Worm (Caenorhabditis elegans) whole organism, young adult: ENCODE measurements around the gene srlf-10.

ENCODE experiments used
- C17E4.6 ChIP-seq: fragments of 200-800 bp; sonication (Bioruptor generic); IDR thresholded peaks from 2 replicates; pipeline ENCODE4 v1.3.6; 2022; ENCODE audit warnings: missing genetic modification reagents, missing genetic modification characterization, missing compliant biosample characterization
- F10E7.11 ChIP-seq: sonication (generic microtip); optimal IDR thresholded peaks from 2 replicates; lab custom pipeline; 2017; ENCODE audit warnings: mild to moderate bottlenecking, missing genetic modification characterization, moderate library complexity, missing compliant biosample characterization
- F52B5.7 ChIP-seq: sonication (generic microtip); optimal IDR thresholded peaks from 2 replicates; lab custom pipeline; 2016; ENCODE audit warnings: mild to moderate bottlenecking, missing genetic modification characterization, missing compliant biosample characterization
- F57A8.1 ChIP-seq: fragments of 200-800 bp; sonication (Bioruptor generic); optimal IDR thresholded peaks from 2 replicates; lab custom pipeline; 2018; ENCODE audit warnings: mild to moderate bottlenecking, missing genetic modification characterization, moderate library complexity, missing compliant biosample characterization
- K11D2.4 ChIP-seq: fragments of 200-800 bp; sonication (Bioruptor generic); IDR thresholded peaks from 2 replicates; pipeline ENCODE4 v1.3.6; 2022; ENCODE audit warnings: missing genetic modification reagents, missing genetic modification characterization, missing compliant biosample characterization
- T07F8.4 ChIP-seq: sonication (generic microtip); optimal IDR thresholded peaks from 2 replicates; lab custom pipeline; 2016; ENCODE audit warnings: mild to moderate bottlenecking, missing genetic modification characterization, moderate library complexity, missing compliant biosample characterization
- Y53F4B.3 ChIP-seq: fragments of 200-800 bp; sonication (Bioruptor generic); IDR thresholded peaks from 2 replicates; pipeline ENCODE4 v1.3.6; 2022; ENCODE audit warnings: missing genetic modification reagents, missing genetic modification characterization, missing compliant biosample characterization
- Y53G8AR.9 ChIP-seq: fragments of 200-800 bp; sonication (Bioruptor generic); conservative IDR thresholded peaks from 2 replicates; pipeline ENCODE4 v1.3.6; 2022; ENCODE audit warnings: missing genetic modification reagents, missing genetic modification characterization, missing compliant biosample characterization
- Y56A3A.18 ChIP-seq: fragments of 200-800 bp; sonication (Bioruptor generic); IDR thresholded peaks from 2 replicates; pipeline ENCODE4 v1.3.6; 2022; ENCODE audit warnings: missing genetic modification reagents, missing genetic modification characterization, missing compliant biosample characterization
- Y79H2A.3 ChIP-seq: fragments of 200-800 bp; sonication (Bioruptor generic); conservative IDR thresholded peaks from 2 replicates; pipeline ENCODE4 v1.3.6; 2022; ENCODE audit warnings: missing genetic modification reagents, missing genetic modification characterization, missing compliant biosample characterization
- ZK185.1 ChIP-seq: sonication (generic microtip); optimal IDR thresholded peaks from 2 replicates; lab custom pipeline; 2016; ENCODE audit warnings: mild to moderate bottlenecking, missing genetic modification characterization, missing compliant biosample characterization; ENCODE audit not compliant: poor library complexity, severe bottlenecking
- akir-1 ChIP-seq: fragments of 200-800 bp; sonication (Bioruptor generic); optimal IDR thresholded peaks from 2 replicates; lab custom pipeline; 2018; ENCODE audit warnings: mild to moderate bottlenecking, missing genetic modification characterization, moderate library complexity, missing compliant biosample characterization
- attf-6 ChIP-seq: fragments of 200-800 bp; sonication (Bioruptor generic); IDR thresholded peaks from 2 replicates; pipeline ENCODE4 v1.3.6; 2022; ENCODE audit warnings: missing genetic modification reagents, missing genetic modification characterization, missing compliant biosample characterization
- bed-1 ChIP-seq: fragments of 200-800 bp; sonication (Bioruptor generic); IDR thresholded peaks from 2 replicates; pipeline ENCODE4 v1.3.6; 2022; ENCODE audit warnings: missing genetic modification reagents, missing genetic modification characterization, missing compliant biosample characterization
- bed-2 ChIP-seq: fragments of 200-800 bp; sonication (Bioruptor generic); IDR thresholded peaks from 2 replicates; pipeline ENCODE4 v1.3.6; 2022; ENCODE audit warnings: missing genetic modification reagents, missing genetic modification characterization, missing compliant biosample characterization
- ceh-91 ChIP-seq: fragments of 200-800 bp; sonication (Bioruptor generic); IDR thresholded peaks from 2 replicates; pipeline ENCODE4 v1.3.6; 2022; ENCODE audit warnings: missing genetic modification reagents, missing genetic modification characterization, missing compliant biosample characterization
- dpl-1 ChIP-seq: fragments of 150-350 bp; optimal IDR thresholded peaks from 2 replicates; lab custom pipeline; 2014; ENCODE audit warnings: missing biosample characterization, missing genetic modification reagents, missing genetic modification characterization
- egl-18 ChIP-seq: fragments of 200-800 bp; sonication (Bioruptor generic); IDR thresholded peaks from 2 replicates; pipeline ENCODE4 v1.3.6; 2022; ENCODE audit warnings: missing genetic modification reagents, missing genetic modification characterization, missing compliant biosample characterization
- egrh-3 ChIP-seq: fragments of 200-800 bp; sonication (Bioruptor generic); IDR thresholded peaks from 2 replicates; pipeline ENCODE4 v1.3.6; 2022; ENCODE audit warnings: missing genetic modification reagents, missing genetic modification characterization, missing compliant biosample characterization
- fkh-3 ChIP-seq: sonication (generic microtip); optimal IDR thresholded peaks from 2 replicates; lab custom pipeline; 2016; ENCODE audit warnings: mild to moderate bottlenecking, missing genetic modification characterization, missing compliant biosample characterization
- him-1 ChIP-seq: sonication (generic microtip); optimal IDR thresholded peaks from 2 replicates; lab custom pipeline; 2016; ENCODE audit warnings: missing genotype, missing genetic modification reagents, missing genetic modification characterization, missing compliant biosample characterization
- hlh-26 ChIP-seq: fragments of 200-800 bp; sonication (Bioruptor generic); conservative IDR thresholded peaks from 2 replicates; pipeline ENCODE4 v1.3.6; 2022; ENCODE audit warnings: missing genetic modification reagents, missing genetic modification characterization, missing compliant biosample characterization
- hmg-1.2 ChIP-seq: fragments of 200-800 bp; sonication (Bioruptor generic); IDR thresholded peaks from 2 replicates; pipeline ENCODE4 v1.3.6; 2022; ENCODE audit warnings: missing genetic modification reagents, missing genetic modification characterization, missing compliant biosample characterization
- hrde-1 ChIP-seq: sonication (generic microtip); optimal IDR thresholded peaks from 2 replicates; lab custom pipeline; 2016; ENCODE audit warnings: missing genetic modification characterization, mild to moderate bottlenecking, missing compliant biosample characterization, moderate library complexity, missing genotype, missing genetic modification reagents, borderline replicate concordance
- lag-1 ChIP-seq: fragments of 200-800 bp; sonication (Bioruptor generic); IDR thresholded peaks from 2 replicates; pipeline ENCODE4 v1.3.6; 2022; ENCODE audit warnings: missing genetic modification reagents, missing genetic modification characterization, missing compliant biosample characterization
- let-607 ChIP-seq, 2 experiments: fragments of 200-800 bp in 1 of 2; sonication (Bioruptor generic) in 1 of 2; sonication (generic microtip) in 1 of 2; optimal IDR thresholded peaks; 2 replicates each; lab custom pipeline; 2016 to 2018; ENCODE audit warnings: mild to moderate bottlenecking in 2 of 2, missing compliant biosample characterization in 2 of 2, missing genetic modification characterization in 2 of 2, moderate library complexity in 2 of 2, missing genotype in 1 of 2
- lsl-1 ChIP-seq: fragments of 200-800 bp; sonication (Bioruptor generic); optimal IDR thresholded peaks from 2 replicates; lab custom pipeline; 2018; ENCODE audit warnings: mild to moderate bottlenecking, missing genetic modification characterization, moderate library complexity, missing compliant biosample characterization
- madf-6 ChIP-seq: fragments of 200-800 bp; sonication (Bioruptor generic); IDR thresholded peaks from 2 replicates; pipeline ENCODE4 v1.3.6; 2022; ENCODE audit warnings: missing genetic modification reagents, missing genetic modification characterization, missing compliant biosample characterization
- madf-8 ChIP-seq: fragments of 200-800 bp; sonication (Bioruptor generic); conservative IDR thresholded peaks from 2 replicates; pipeline ENCODE4 v1.3.6; 2022; ENCODE audit warnings: missing genetic modification reagents, missing genetic modification characterization, missing compliant biosample characterization
- mes-4 ChIP-seq: sonication (generic microtip); optimal IDR thresholded peaks from 2 replicates; lab custom pipeline; 2016; ENCODE audit warnings: missing genotype, missing genetic modification characterization, missing compliant biosample characterization
- mxl-1 ChIP-seq: sonication (generic microtip); optimal IDR thresholded peaks from 2 replicates; lab custom pipeline; 2016; ENCODE audit warnings: missing genetic modification characterization, missing compliant biosample characterization
- nhr-179 ChIP-seq: sonication (generic microtip); optimal IDR thresholded peaks from 2 replicates; lab custom pipeline; 2016; ENCODE audit warnings: mild to moderate bottlenecking, missing genetic modification characterization, missing compliant biosample characterization
- nhr-80 ChIP-seq: sonication (generic microtip); optimal IDR thresholded peaks from 2 replicates; lab custom pipeline; 2016; ENCODE audit warnings: missing genetic modification characterization, missing compliant biosample characterization
- pha-4 ChIP-seq: fragments of 150-350 bp; sonication (generic microtip); optimal IDR thresholded peaks from 2 replicates; lab custom pipeline; 2014; ENCODE audit warnings: missing biosample characterization, missing genetic modification reagents, missing genetic modification characterization
- rec-8 ChIP-seq, 2 experiments: sonication (generic microtip); optimal IDR thresholded peaks; 2 replicates each; lab custom pipeline; 2016; ENCODE audit warnings: mild to moderate bottlenecking in 2 of 2, missing genetic modification characterization in 2 of 2, missing genetic modification reagents in 2 of 2, missing genotype in 2 of 2, missing biosample characterization in 1 of 2, missing compliant biosample characterization in 1 of 2, moderate library complexity in 1 of 2
- rpc-1 ChIP-seq, 2 experiments: fragments of 150-350 bp in 1 of 2; sonication (generic microtip) in 1 of 2; optimal IDR thresholded peaks; 2 replicates each; lab custom pipeline; 2014 to 2018; ENCODE audit warnings: missing biosample characterization in 1 of 2, missing genetic modification characterization in 1 of 2, missing genetic modification reagents in 1 of 2, missing genotype in 1 of 2
- sdz-38 ChIP-seq: sonication (generic microtip); optimal IDR thresholded peaks from 2 replicates; lab custom pipeline; 2016; ENCODE audit warnings: missing genotype, missing genetic modification characterization, missing compliant biosample characterization
- snpc-1.3 ChIP-seq: sonication (generic microtip); optimal IDR thresholded peaks from 2 replicates; lab custom pipeline; 2017; ENCODE audit warnings: missing genetic modification characterization, mild to moderate bottlenecking, missing compliant biosample characterization, antibody characterized with exemption, moderate library complexity, missing genotype, missing genetic modification reagents; ENCODE audit not compliant: insufficient read depth
- ztf-6 ChIP-seq: fragments of 200-800 bp; sonication (Bioruptor generic); IDR thresholded peaks from 2 replicates; pipeline ENCODE4 v1.3.6; 2022; ENCODE audit warnings: missing genetic modification reagents, missing genetic modification characterization, missing compliant biosample characterization

Gene srlf-10

ce11 chrIII:13380196-13380595 is 21.8 kb upstream of the srlf-10 start, which contains the start of gene T03F6.6:
T03F6.6 (minus strand) TSS chrIII:13380296.
- TF ChIP-seq ceh-91 (GFP tag; lab: Robert Waterston, UW) (no peak), Y53G8AR.9 (GFP tag; lab: Robert Waterston, UW) (no peak), akir-1 (GFP tag; lab: Kevin White, UChicago) (no peak), F10E7.11 (no peak), C17E4.6 (GFP tag; lab: Robert Waterston, UW) (no peak), K11D2.4 (GFP tag; lab: Robert Waterston, UW) (no peak), rec-8 (tag; optimal IDR thresholded peaks at IDR 0.05; lab: Kevin White, UChicago) (no peak), Y56A3A.18 (no peak), lag-1 (no peak), nhr-80 (tag; lab: Kevin White, UChicago) (no peak), let-607 (tag; optimal IDR thresholded peaks at IDR 0.05; lab: Kevin White, UChicago) (no peak), ZK185.1 (tag; lab: Kevin White, UChicago) (no peak), madf-6 (GFP tag; lab: Robert Waterston, UW) (no peak), bed-2 (GFP tag; lab: Robert Waterston, UW) (no peak), fkh-3 (tag; lab: Kevin White, UChicago) (no peak), F52B5.7 (no peak), T07F8.4 (tag; lab: Kevin White, UChicago) (no peak), dpl-1 (no peak), Y53F4B.3 (GFP tag; lab: Robert Waterston, UW) (no peak)

- TF ChIP-seq Y79H2A.3 (GFP tag; lab: Robert Waterston, UW) (no peak), bed-1 (GFP tag; lab: Robert Waterston, UW) (no peak), mes-4 (no peak), K11D2.4 (GFP tag; lab: Robert Waterston, UW) (no peak), madf-8 (no peak), ztf-6 (GFP tag; lab: Robert Waterston, UW) (no peak), egl-18 (GFP tag; lab: Robert Waterston, UW) (no peak), nhr-179 (no peak), bed-2 (GFP tag; lab: Robert Waterston, UW) (no peak), egrh-3 (GFP tag; lab: Robert Waterston, UW) (no peak), hmg-1.2 (no peak), akir-1 (GFP tag; lab: Kevin White, UChicago) (no peak), F10E7.11 (no peak), fkh-3 (tag; lab: Kevin White, UChicago) (no peak), rpc-1 (optimal IDR thresholded peaks at IDR 0.05; lab: Kevin White, UChicago) (no peak), rpc-1 (tag; optimal IDR thresholded peaks at IDR 0.05; lab: Kevin White, UChicago) (no peak), madf-6 (GFP tag; lab: Robert Waterston, UW) (no peak), lsl-1 (GFP tag; lab: Kevin White, UChicago) (no peak), hrde-1 (tag; lab: Kevin White, UChicago) (no peak), snpc-1.3 (tag; lab: Kevin White, UChicago) (no peak), hlh-26 (GFP tag; lab: Robert Waterston, UW) (no peak)
Measured at ce11 chrIII:13380881-13381280, 21.1 kb upstream of the srlf-10 start.

ce11 chrIII:13381684-13382083 is 20.3 kb upstream of the srlf-10 start:
- TF ChIP-seq sdz-38 (tag; lab: Kevin White, UChicago) (no peak), mxl-1 (tag; lab: Kevin White, UChicago) (no peak), F57A8.1 (GFP tag; lab: Kevin White, UChicago) (no peak), him-1 (tag; lab: Kevin White, UChicago) (no peak), ZK185.1 (tag; lab: Kevin White, UChicago) (no peak), pha-4 (no peak), Y53G8AR.9 (GFP tag; lab: Robert Waterston, UW) (no peak), attf-6 (GFP tag; lab: Robert Waterston, UW) (no peak)
